Worm (Caenorhabditis elegans): ENCODE results near the gene F53C11.4.

Gene F53C11.4

DNA sequence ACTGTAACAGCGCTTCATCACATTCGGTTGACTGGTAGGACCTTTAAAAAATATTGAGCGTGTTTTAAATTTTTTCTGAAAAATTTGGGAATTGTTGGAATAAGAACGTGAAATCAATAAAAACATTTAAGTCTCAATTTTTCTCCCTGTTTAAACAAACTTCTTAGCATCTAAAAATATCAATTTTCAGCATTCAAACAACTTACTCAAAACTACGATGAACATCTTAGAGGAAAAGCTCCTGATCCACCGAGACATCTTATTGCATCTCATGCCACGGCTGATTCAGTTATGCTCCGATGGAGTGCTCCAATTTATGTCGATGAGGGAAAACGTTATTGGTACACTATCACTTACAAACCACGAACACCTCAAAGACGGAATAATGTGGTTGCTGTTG, 12.0 kb upstream of the F53C11.4 start:
- no peak for TF ChIP-seq F37B4.10 (GFP tag; IDR thresholded peaks at IDR 0.05)
- no peak for TF ChIP-seq F52B5.7 (tag; optimal IDR thresholded peaks at IDR 0.05)
- TF ChIP-seq mes-4 (tag; optimal IDR thresholded peaks at IDR 0.05): no peak
- TF ChIP-seq tbx-9 (tag; optimal IDR thresholded peaks at IDR 0.05; ENCODE audit: borderline replicate concordance): no peak
- no peak for TF ChIP-seq ztf-22 (GFP tag; optimal IDR thresholded peaks at IDR 0.05)
- TF ChIP-seq ztf-28 (GFP tag; IDR thresholded peaks at IDR 0.05): no peak
- TF ChIP-seq hlh-12 (tag; optimal IDR thresholded peaks at IDR 0.05): no peak
- no peak for TF ChIP-seq dox-1 (GFP tag; IDR thresholded peaks at IDR 0.05)
- TF ChIP-seq ceh-91 (GFP tag; IDR thresholded peaks at IDR 0.05): no peak
- no peak for TF ChIP-seq lag-1 (GFP tag; IDR thresholded peaks at IDR 0.05)
- no peak for TF ChIP-seq lsy-27 (tag; optimal IDR thresholded peaks at IDR 0.05; ENCODE audit: borderline replicate concordance, insufficient read depth)
- no peak for TF ChIP-seq nfya-2 (GFP tag; IDR thresholded peaks at IDR 0.05)

DNA sequence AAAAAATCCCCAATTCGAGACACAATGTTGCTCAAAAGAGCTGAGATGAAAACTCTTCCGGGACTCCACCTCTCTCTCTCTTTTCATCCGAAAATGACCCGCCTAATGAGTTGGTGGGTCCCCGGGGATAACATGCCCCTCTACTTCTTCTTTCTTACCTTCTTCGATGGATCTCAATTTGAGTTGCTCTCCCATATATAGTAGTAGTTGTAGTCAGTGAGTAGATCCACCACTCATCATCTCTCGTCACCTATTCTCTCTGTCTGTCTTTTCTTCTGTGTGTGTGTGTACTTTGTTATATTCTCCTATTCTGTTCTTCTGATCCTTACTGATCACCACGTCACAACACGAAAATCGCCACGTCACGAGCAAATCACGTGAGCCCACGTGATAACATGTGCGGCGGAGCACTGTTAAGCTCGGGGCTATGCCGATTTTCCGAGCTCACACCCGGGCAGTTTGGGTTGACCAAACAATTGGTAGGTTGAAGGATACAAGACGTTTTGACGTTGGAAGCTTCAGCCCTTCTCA, 9.2 kb upstream of the F53C11.4 start, which contains the start of gene twk-32:
twk-32 (plus strand) TSS at position 396 of the 531 bp plus-strand sequence.
- no peak for TF ChIP-seq attf-3 (GFP tag; conservative IDR thresholded peaks at IDR 0.05)
- peak; percentile 31; the same call in 1 of the 2 replicates for TF ChIP-seq dox-1 (GFP tag; IDR thresholded peaks at IDR 0.05)
- no peak for TF ChIP-seq ztf-25 (GFP tag; IDR thresholded peaks at IDR 0.05)
- TF ChIP-seq B0336.3 (GFP tag; IDR thresholded peaks at IDR 0.05): peak; percentile 58
- TF ChIP-seq ztf-26 (tag; optimal IDR thresholded peaks at IDR 0.05): peak; percentile 23
- 0 out of 2 replicates have a peak, but pooled peaks have one; percentile 3 for TF ChIP-seq madf-6 (GFP tag; IDR thresholded peaks at IDR 0.05)
- no peak for TF ChIP-seq nhr-27 (tag; optimal IDR thresholded peaks at IDR 0.05)
- 0 out of 2 replicates have a peak, but pooled peaks have one; percentile 9 for TF ChIP-seq C06A6.2 (GFP tag; conservative IDR thresholded peaks at IDR 0.05)
- TF ChIP-seq F52B5.7 (tag; optimal IDR thresholded peaks at IDR 0.05): no peak
- no peak for TF ChIP-seq mcd-1 (GFP tag; IDR thresholded peaks at IDR 0.05)
- no peak for TF ChIP-seq egrh-3 (GFP tag; IDR thresholded peaks at IDR 0.05)
- peak; percentile 31 for TF ChIP-seq chd-7 (tag; optimal IDR thresholded peaks at IDR 0.05)
- TF ChIP-seq madf-8 (GFP tag; conservative IDR thresholded peaks at IDR 0.05): no peak
- TF ChIP-seq ekl-4 (GFP tag; IDR thresholded peaks at IDR 0.05): 0 out of 2 replicates have a peak, but pooled peaks have one; percentile 29
- TF ChIP-seq atf-7 (tag; optimal IDR thresholded peaks at IDR 0.05): no peak
- no peak for TF ChIP-seq madf-3 (GFP tag; IDR thresholded peaks at IDR 0.05)
- no peak for TF ChIP-seq efl-1 (GFP tag; optimal IDR thresholded peaks at IDR 0.05)
- TF ChIP-seq ama-1 (optimal IDR thresholded peaks at IDR 0.05): no peak
- TF ChIP-seq ama-1 (GFP tag; optimal IDR thresholded peaks at IDR 0.05): no peak
- 0 out of 2 replicates have a peak, but pooled peaks have one; percentile 15 for TF ChIP-seq K11D2.4 (GFP tag; IDR thresholded peaks at IDR 0.05)
- 0 out of 2 replicates have a peak, but pooled peaks have one; percentile 8 for TF ChIP-seq pbrm-1 (GFP tag; IDR thresholded peaks at IDR 0.05)
- TF ChIP-seq unc-130 (GFP tag; optimal IDR thresholded peaks at IDR 0.05): no peak
- peak; percentile 60; the same call in 1 of the 2 replicates for TF ChIP-seq nfyb-1 (GFP tag; IDR thresholded peaks at IDR 0.05)
- TF ChIP-seq cebp-1 (GFP tag; IDR thresholded peaks at IDR 0.05): no peak
- peak; percentile 51 for TF ChIP-seq cebp-1 (tag; optimal IDR thresholded peaks at IDR 0.05)
- TF ChIP-seq ets-4 (GFP tag; optimal IDR thresholded peaks at IDR 0.05): no peak
- peak; percentile 24 for TF ChIP-seq dpff-1 (tag; optimal IDR thresholded peaks at IDR 0.05)
- TF ChIP-seq bed-2 (GFP tag; IDR thresholded peaks at IDR 0.05): no peak

DNA sequence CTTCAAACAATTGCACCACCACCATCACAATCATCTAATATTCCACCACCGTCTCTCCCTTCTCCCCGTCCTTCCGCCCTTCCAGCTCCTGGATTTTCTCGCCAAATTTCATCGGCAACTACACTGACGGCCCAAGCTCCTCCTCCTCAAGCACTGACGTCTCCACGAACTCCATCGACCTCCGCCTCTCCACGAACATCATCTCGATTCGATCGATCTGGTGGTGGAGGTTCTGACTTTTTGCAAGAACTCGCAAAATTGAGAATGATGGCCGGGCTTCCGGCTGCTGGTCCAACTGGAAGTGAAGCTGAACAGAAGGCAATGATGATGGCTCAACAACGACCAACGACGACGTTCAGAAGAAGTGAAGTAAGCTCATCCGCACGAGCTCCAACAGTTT, 6.9 kb upstream of the F53C11.4 start:
- TF ChIP-seq dox-1 (GFP tag; IDR thresholded peaks at IDR 0.05): 0 out of 2 replicates have a peak, but pooled peaks have one; percentile 38
- peak; percentile 72 for TF ChIP-seq zfh-2 (GFP tag; conservative IDR thresholded peaks at IDR 0.05)
- no peak for TF ChIP-seq athp-1 (tag; optimal IDR thresholded peaks at IDR 0.05)

Measured in whole organism, young adult.